Fruit fly (Drosophila melanogaster): ENCODE results near the gene ng1.

Gene ng1

dm6 chrX:3255569-3256309 is 13.5 kb downstream of the ng1 start (continued):
- peak; percentile 95 for TF ChIP-seq fu2 (GFP tag; optimal IDR thresholded peaks at IDR 0.05)
- TF ChIP-seq abd-A (tag; optimal IDR thresholded peaks at IDR 0.05), result peak; percentile 63
- TF ChIP-seq CG4282 (GFP tag; optimal IDR thresholded peaks at IDR 0.05), result peak; percentile 74
- peak; percentile 92 for TF ChIP-seq CG13894 (tag; optimal IDR thresholded peaks at IDR 0.05)
- peak; percentile 71 for TF ChIP-seq pnt (GFP tag; optimal IDR thresholded peaks at IDR 0.05)
- peak; percentile 79 for TF ChIP-seq Nf-YC (tag; optimal IDR thresholded peaks at IDR 0.05)
- no peak for TF ChIP-seq prd (optimal IDR thresholded peaks at IDR 0.05)
- peak; percentile 92 for TF ChIP-seq prd (GFP tag; IDR thresholded peaks at IDR 0.05)
- peak; percentile 76 for TF ChIP-seq Lim3 (GFP tag; IDR thresholded peaks at IDR 0.05)
- TF ChIP-seq her (GFP tag; optimal IDR thresholded peaks at IDR 0.05), result peak; percentile 88
- peak; percentile 77 for TF ChIP-seq CG33213 (GFP tag; optimal IDR thresholded peaks at IDR 0.05)
- TF ChIP-seq sna (GFP tag; IDR thresholded peaks at IDR 0.05; ENCODE audit: partially characterized antibody), result no peak
- TF ChIP-seq CG2129 (GFP tag; IDR thresholded peaks at IDR 0.05; ENCODE audit: partially characterized antibody), result no peak
- peak; percentile 83 for TF ChIP-seq CG8359 (GFP tag; optimal IDR thresholded peaks at IDR 0.05; ENCODE audit: borderline replicate concordance)
- peak; percentile 76 for TF ChIP-seq tup (GFP tag; optimal IDR thresholded peaks at IDR 0.05)
- peak; percentile 22; the same call in 1 of the 3 replicates for TF ChIP-seq sr (GFP tag; IDR thresholded peaks at IDR 0.05)
- peak; percentile 85 for TF ChIP-seq B-H2 (GFP tag; optimal IDR thresholded peaks at IDR 0.05)
- TF ChIP-seq PHDP (tag; optimal IDR thresholded peaks at IDR 0.05), result peak; percentile 96
- TF ChIP-seq CG12299 (tag; optimal IDR thresholded peaks at IDR 0.05), result peak; percentile 92
- TF ChIP-seq dmrt99B (tag; optimal IDR thresholded peaks at IDR 0.05), result peak; percentile 95
- TF ChIP-seq YL-1 (GFP tag; optimal IDR thresholded peaks at IDR 0.05), result peak; percentile 78
- TF ChIP-seq CG7357 (GFP tag; IDR thresholded peaks at IDR 0.05), result peak; percentile 88
- no peak for TF ChIP-seq Tbp (GFP tag; optimal IDR thresholded peaks at IDR 0.05)
- peak; percentile 90 for TF ChIP-seq rib (GFP tag; IDR thresholded peaks at IDR 0.05)
- TF ChIP-seq gro (GFP tag; optimal IDR thresholded peaks at IDR 0.05), result peak; percentile 95
- TF ChIP-seq gsb-n (tag; optimal IDR thresholded peaks at IDR 0.05), result peak; percentile 86
- TF ChIP-seq ac (GFP tag; optimal IDR thresholded peaks at IDR 0.05), result no peak
- TF ChIP-seq Drgx (GFP tag; IDR thresholded peaks at IDR 0.05), result peak; percentile 92
- TF ChIP-seq CG32532 (GFP tag; IDR thresholded peaks at IDR 0.05), result peak; percentile 96
- peak; percentile 64 for TF ChIP-seq CG15073 (GFP tag; optimal IDR thresholded peaks at IDR 0.05)
- peak; percentile 83 for TF ChIP-seq Usf (GFP tag; optimal IDR thresholded peaks at IDR 0.05)
- TF ChIP-seq maf-S (GFP tag; optimal IDR thresholded peaks at IDR 0.05), result peak; percentile 94
- peak; percentile 97 for TF ChIP-seq org-1 (GFP tag; optimal IDR thresholded peaks at IDR 0.05)
- peak; percentile 82; the same call in 1 of the 2 replicates for TF ChIP-seq MBD-R2 (GFP tag; IDR thresholded peaks at IDR 0.05)
- peak; percentile 99 for TF ChIP-seq Sox100B (GFP tag; optimal IDR thresholded peaks at IDR 0.05)
- TF ChIP-seq CG3407 (GFP tag; optimal IDR thresholded peaks at IDR 0.05), result peak; percentile 88
- TF ChIP-seq p53 (GFP tag; optimal IDR thresholded peaks at IDR 0.05), result peak; percentile 3
- peak; percentile 89 for TF ChIP-seq CG6175 (GFP tag; IDR thresholded peaks at IDR 0.05)
- TF ChIP-seq chm (GFP tag; IDR thresholded peaks at IDR 0.05), result peak; percentile 45; the same call in 1 of the 2 replicates
- peak; percentile 97 for TF ChIP-seq dysf (GFP tag; IDR thresholded peaks at IDR 0.05)
- peak; percentile 81 for TF ChIP-seq psq (GFP tag; optimal IDR thresholded peaks at IDR 0.05)
- peak; percentile 92 for TF ChIP-seq tx (GFP tag; optimal IDR thresholded peaks at IDR 0.05)
- peak; percentile 84 for TF ChIP-seq CG5953 (GFP tag; IDR thresholded peaks at IDR 0.05)
- no peak for TF ChIP-seq mld (GFP tag; IDR thresholded peaks at IDR 0.05; ENCODE audit: partially characterized antibody)
- TF ChIP-seq pita (GFP tag; optimal IDR thresholded peaks at IDR 0.05), result no peak
- peak; percentile 84 for TF ChIP-seq Camta (GFP tag; optimal IDR thresholded peaks at IDR 0.05)
- TF ChIP-seq CG13296 (GFP tag; optimal IDR thresholded peaks at IDR 0.05), result peak; percentile 97
- TF ChIP-seq disco-r (GFP tag; optimal IDR thresholded peaks at IDR 0.05), result peak; percentile 92
- TF ChIP-seq kah (GFP tag; optimal IDR thresholded peaks at IDR 0.05), result peak; percentile 88
- peak; percentile 91 for TF ChIP-seq H2.0 (GFP tag; IDR thresholded peaks at IDR 0.05)

All from whole organism, embryonic.